Worm (Caenorhabditis elegans) whole organism, mixed stage, embryonic: ENCODE results near the gene dlc-2.

Experiments
- ceh-43 ChIP-seq: fragments of 200-800 bp; sonication (Bioruptor generic); optimal IDR thresholded peaks from 2 replicates; lab custom pipeline; 2018; ENCODE audit warnings: mild to moderate bottlenecking, missing genetic modification characterization, moderate library complexity, missing compliant biosample characterization
- ces-1 ChIP-seq: fragments of 150-350 bp; optimal IDR thresholded peaks from 2 replicates; lab custom pipeline; 2014; ENCODE audit warnings: missing biosample characterization, missing genetic modification reagents, missing genetic modification characterization
- cnd-1 ChIP-seq: fragments of 200-800 bp; sonication (Bioruptor generic); optimal IDR thresholded peaks from 2 replicates; lab custom pipeline; 2018; ENCODE audit warnings: mild to moderate bottlenecking, missing genetic modification characterization, missing compliant biosample characterization
- drap-1 ChIP-seq: fragments of 200-800 bp; sonication (Bioruptor generic); optimal IDR thresholded peaks from 3 replicates; lab custom pipeline; 2018; ENCODE audit warnings: mild to moderate bottlenecking, missing genetic modification characterization, missing compliant biosample characterization
- elt-1 ChIP-seq: sonication (generic microtip); optimal IDR thresholded peaks from 2 replicates; lab custom pipeline; 2017; ENCODE audit warnings: missing genetic modification characterization, mild to moderate bottlenecking, missing compliant biosample characterization, antibody characterized with exemption, moderate library complexity, borderline replicate concordance; ENCODE audit not compliant: insufficient read depth
- elt-3 ChIP-seq: fragments of 150-350 bp; optimal IDR thresholded peaks from 2 replicates; lab custom pipeline; 2014; ENCODE audit warnings: missing biosample characterization, missing genetic modification characterization
- flh-1 ChIP-seq: fragments of 200-800 bp; sonication (Bioruptor generic); optimal IDR thresholded peaks from 2 replicates; lab custom pipeline; 2018; ENCODE audit warnings: mild to moderate bottlenecking, missing genetic modification characterization, moderate library complexity, missing compliant biosample characterization
- ham-2 ChIP-seq: fragments of 200-800 bp; sonication (Bioruptor generic); optimal IDR thresholded peaks from 2 replicates; lab custom pipeline; 2018; ENCODE audit warnings: mild to moderate bottlenecking, missing genetic modification characterization, missing compliant biosample characterization
- lin-13 ChIP-seq: fragments of 150-350 bp; optimal IDR thresholded peaks from 2 replicates; lab custom pipeline; 2014; ENCODE audit warnings: missing biosample characterization, missing genetic modification characterization
- lin-32 ChIP-seq: fragments of 200-800 bp; sonication (Bioruptor generic); optimal IDR thresholded peaks from 2 replicates; lab custom pipeline; 2018; ENCODE audit warnings: mild to moderate bottlenecking, missing genetic modification characterization, missing compliant biosample characterization
- lsy-2 ChIP-seq: fragments of 150-350 bp; optimal IDR thresholded peaks from 2 replicates; lab custom pipeline; 2014; ENCODE audit warnings: missing biosample characterization, missing genetic modification characterization
- mab-5 ChIP-seq: fragments of 150-350 bp; optimal IDR thresholded peaks from 2 replicates; lab custom pipeline; 2014; ENCODE audit warnings: missing biosample characterization, missing genetic modification characterization
- mls-2 ChIP-seq: sonication (generic microtip); optimal IDR thresholded peaks from 2 replicates; lab custom pipeline; 2016; ENCODE audit warnings: mild to moderate bottlenecking, missing genetic modification characterization, moderate library complexity, missing compliant biosample characterization
- nhr-12 ChIP-seq: fragments of 150-350 bp; optimal IDR thresholded peaks from 2 replicates; lab custom pipeline; 2014; ENCODE audit warnings: missing biosample characterization, missing genetic modification characterization
- nhr-237 ChIP-seq: fragments of 150-350 bp; optimal IDR thresholded peaks from 2 replicates; lab custom pipeline; 2014; ENCODE audit warnings: missing biosample characterization, missing genetic modification characterization
- nhr-28 ChIP-seq: fragments of 150-350 bp; optimal IDR thresholded peaks from 2 replicates; lab custom pipeline; 2014; ENCODE audit warnings: missing biosample characterization, missing genetic modification characterization
- nhr-76 ChIP-seq: sonication (generic microtip); optimal IDR thresholded peaks from 2 replicates; lab custom pipeline; 2017; ENCODE audit warnings: missing biosample characterization, missing genetic modification characterization
- pha-4 ChIP-seq: fragments of 150-350 bp; optimal IDR thresholded peaks from 2 replicates; lab custom pipeline; 2018; ENCODE audit warnings: missing biosample characterization, missing genetic modification reagents, missing genetic modification characterization
- sem-2 ChIP-seq: fragments of 200-800 bp; sonication (Bioruptor generic); optimal IDR thresholded peaks from 2 replicates; lab custom pipeline; 2018; ENCODE audit warnings: mild to moderate bottlenecking, missing genetic modification characterization, missing compliant biosample characterization
- snpc-4 ChIP-seq: fragments of 150-350 bp; optimal IDR thresholded peaks from 2 replicates; lab custom pipeline; 2014; ENCODE audit warnings: missing biosample characterization, missing genetic modification characterization
- sptf-1 ChIP-seq: sonication (generic microtip); optimal IDR thresholded peaks from 2 replicates; lab custom pipeline; 2017; ENCODE audit warnings: mild to moderate bottlenecking, missing genetic modification characterization, moderate library complexity, missing compliant biosample characterization
- tbx-8 ChIP-seq: fragments of 200-800 bp; sonication (Bioruptor generic); optimal IDR thresholded peaks from 2 replicates; lab custom pipeline; 2018; ENCODE audit warnings: mild to moderate bottlenecking, missing genetic modification characterization, moderate library complexity, missing compliant biosample characterization
- unc-120 ChIP-seq: sonication (generic microtip); optimal IDR thresholded peaks from 2 replicates; lab custom pipeline; 2017; ENCODE audit warnings: missing genetic modification characterization, missing compliant biosample characterization; ENCODE audit not compliant: poor library complexity, severe bottlenecking
- unc-39 ChIP-seq: fragments of 150-350 bp; optimal IDR thresholded peaks from 2 replicates; lab custom pipeline; 2014; ENCODE audit warnings: missing biosample characterization, missing genetic modification characterization
- unc-62 ChIP-seq: fragments of 150-350 bp; optimal IDR thresholded peaks from 2 replicates; lab custom pipeline; 2014; ENCODE audit warnings: missing biosample characterization, missing genetic modification reagents, missing genetic modification characterization
- zip-8 ChIP-seq: fragments of 150-350 bp; optimal IDR thresholded peaks from 2 replicates; lab custom pipeline; 2014; ENCODE audit warnings: missing biosample characterization, missing genetic modification characterization
- ztf-11 ChIP-seq: fragments of 150-350 bp; optimal IDR thresholded peaks from 2 replicates; lab custom pipeline; 2014; ENCODE audit warnings: missing biosample characterization, missing genetic modification characterization

dlc-2 gene

ce11 chrIV:12154195-12154677, 42.9 kb upstream of the dlc-2 start, which contains the start of gene B0001.7:
Gene B0001.7, minus strand, starts transcription at chrIV:12154245.
- TF ChIP-seq flh-1 (no peak), nhr-12 (no peak), elt-3 (tag; lab: Kevin White, UChicago) (no peak), lsy-2 (tag; lab: Kevin White, UChicago) (no peak), lin-13 (tag; lab: Kevin White, UChicago) (no peak)

- TF ChIP-seq nhr-12: no peak
- TF ChIP-seq, all 35 proteins: peak for 0
Measured at ce11 chrIV:12150877-12151276, 39.5 kb upstream of the dlc-2 start, which contains the start of gene B0001.2. Gene B0001.2, minus strand, starts transcription at chrIV:12150977.

- TF ChIP-seq nhr-76 (tag; lab: Kevin White, UChicago) (no peak), pha-4 (tag; lab: Kevin White, UChicago) (no peak), ceh-43 (no peak), flh-1 (no peak), elt-1 (tag; lab: Kevin White, UChicago) (no peak), lin-13 (tag; lab: Kevin White, UChicago) (no peak), drap-1 (no peak), snpc-4 (tag; lab: Kevin White, UChicago) (no peak)
Measured at ce11 chrIV:12149609-12150008, 38.2 kb upstream of the dlc-2 start.

- TF ChIP-seq zip-8 (tag; lab: Kevin White, UChicago) (no peak), tbx-8 (GFP tag; lab: Kevin White, UChicago) (no peak), cnd-1 (no peak), drap-1 (no peak), mls-2 (tag; lab: Kevin White, UChicago) (no peak), unc-62 (no peak), nhr-12 (no peak), ceh-43 (no peak), snpc-4 (tag; lab: Kevin White, UChicago) (no peak), flh-1 (no peak), ces-1 (GFP tag; lab: Kevin White, UChicago) (no peak), nhr-28 (tag; lab: Kevin White, UChicago) (no peak), sem-2 (GFP tag; lab: Kevin White, UChicago) (no peak), mab-5 (tag; lab: Kevin White, UChicago) (no peak), pha-4 (tag; lab: Kevin White, UChicago) (no peak), elt-3 (tag; lab: Kevin White, UChicago) (no peak), unc-39 (tag; lab: Kevin White, UChicago) (no peak), lin-32 (GFP tag; lab: Kevin White, UChicago) (no peak), sptf-1 (no peak)
Measured at ce11 chrIV:12145681-12146080, 34.3 kb upstream of the dlc-2 start, which contains the start of gene B0001.3. Gene B0001.3, minus strand, starts transcription at chrIV:12145735.

- TF ChIP-seq lsy-2 (tag; lab: Kevin White, UChicago) (no peak), nhr-237 (tag; lab: Kevin White, UChicago) (no peak), cnd-1 (no peak), mab-5 (tag; lab: Kevin White, UChicago) (no peak), sptf-1 (no peak), pha-4 (tag; lab: Kevin White, UChicago) (no peak), ham-2 (GFP tag; lab: Kevin White, UChicago) (no peak), nhr-12 (no peak), unc-120 (tag; lab: Kevin White, UChicago) (no peak), ztf-11 (no peak), nhr-76 (tag; lab: Kevin White, UChicago) (no peak), elt-3 (tag; lab: Kevin White, UChicago) (no peak), nhr-28 (tag; lab: Kevin White, UChicago) (no peak)
Measured at ce11 chrIV:12143231-12143630, 31.9 kb upstream of the dlc-2 start, which contains the start of gene B0001.5. Gene B0001.5, minus strand, starts transcription at chrIV:12143331.

- TF ChIP-seq nhr-237 (tag; lab: Kevin White, UChicago): no peak
- no peak for TF ChIP-seq unc-39 (tag; lab: Kevin White, UChicago)
- TF ChIP-seq sem-2 (GFP tag; lab: Kevin White, UChicago): no peak
- no peak for TF ChIP-seq cnd-1
- TF ChIP-seq nhr-12: no peak
- TF ChIP-seq lsy-2 (tag; lab: Kevin White, UChicago): no peak
- TF ChIP-seq unc-62: no peak
- no peak for TF ChIP-seq flh-1
Measured at ce11 chrIV:12140959-12141358, 29.6 kb upstream of the dlc-2 start, which contains the start of gene B0001.8. Gene B0001.8, minus strand, starts transcription at chrIV:12141059.
